Fruit fly (Drosophila melanogaster) whole organism, prepupa: ENCODE data around the gene Tg.

Source experiments
- Blimp-1 ChIP-seq: fragments of 200-800 bp; sonication (Bioruptor generic); optimal IDR thresholded peaks from 3 replicates; lab custom pipeline; 2017; ENCODE audit warnings: missing biosample characterization, missing genetic modification characterization, mild to moderate bottlenecking, moderate library complexity, missing genetic modification reagents
- CG10631 ChIP-seq: fragments of 200-800 bp; sonication (Bioruptor generic); optimal IDR thresholded peaks from 2 replicates; lab custom pipeline; 2016; ENCODE audit warnings: missing biosample characterization, missing genetic modification characterization
- CG10669 ChIP-seq: fragments of 200-800 bp; sonication (Bioruptor generic); optimal IDR thresholded peaks from 3 replicates; lab custom pipeline; 2018; ENCODE audit warnings: missing biosample characterization, mild to moderate bottlenecking, missing genetic modification characterization, moderate library complexity
- CG11762 ChIP-seq: fragments of 200-800 bp; sonication (Bioruptor generic); optimal IDR thresholded peaks from 3 replicates; lab custom pipeline; 2016; ENCODE audit warnings: missing biosample characterization, missing genetic modification characterization; ENCODE audit not compliant: insufficient read depth
- CG15336 ChIP-seq: fragments of 200-800 bp; sonication (Bioruptor generic); IDR thresholded peaks from 2 replicates; pipeline ENCODE4 v1.3.6; 2022; ENCODE audit warnings: missing biosample characterization, missing genetic modification characterization
- CG1621 ChIP-seq: fragments of 200-800 bp; sonication (Bioruptor generic); optimal IDR thresholded peaks from 3 replicates; lab custom pipeline; 2018; ENCODE audit warnings: missing biosample characterization, mild to moderate bottlenecking, missing genetic modification characterization
- CG3032 ChIP-seq: fragments of 200-800 bp; optimal IDR thresholded peaks from 2 replicates; lab custom pipeline; 2019; ENCODE audit warnings: missing biosample characterization, mild to moderate bottlenecking, missing genetic modification characterization, moderate library complexity
- CG32006 ChIP-seq: fragments of 200-800 bp; sonication (Bioruptor generic); optimal IDR thresholded peaks from 3 replicates; lab custom pipeline; 2017; ENCODE audit warnings: missing biosample characterization, mild to moderate bottlenecking, missing genetic modification characterization
- CG34406 ChIP-seq: fragments of 200-800 bp; sonication (Bioruptor generic); optimal IDR thresholded peaks from 3 replicates; lab custom pipeline; 2016; ENCODE audit warnings: missing biosample characterization, missing genetic modification characterization
- CG3919 ChIP-seq: fragments of 200-800 bp; sonication (Bioruptor generic); optimal IDR thresholded peaks from 3 replicates; lab custom pipeline; 2016; ENCODE audit warnings: missing biosample characterization, missing genetic modification characterization
- CG4318 ChIP-seq: fragments of 200-800 bp; sonication (Bioruptor generic); optimal IDR thresholded peaks from 3 replicates; lab custom pipeline; 2017; ENCODE audit warnings: missing biosample characterization, mild to moderate bottlenecking, missing genetic modification characterization
- CG6163 ChIP-seq: fragments of 200-800 bp; sonication (Bioruptor generic); IDR thresholded peaks from 3 replicates; pipeline ENCODE4 v1.3.6; 2022; ENCODE audit warnings: missing biosample characterization, missing genetic modification characterization
- CG6276 ChIP-seq: fragments of 200-800 bp; sonication (Bioruptor generic); optimal IDR thresholded peaks from 2 replicates; lab custom pipeline; 2017; ENCODE audit warnings: missing biosample characterization, mild to moderate bottlenecking, missing genetic modification characterization
- CG6792 ChIP-seq: fragments of 200-800 bp; sonication (Bioruptor generic); optimal IDR thresholded peaks from 3 replicates; lab custom pipeline; 2016; ENCODE audit warnings: missing biosample characterization, missing genetic modification characterization
- CG6808 ChIP-seq: fragments of 200-800 bp; sonication (Bioruptor generic); optimal IDR thresholded peaks from 3 replicates; lab custom pipeline; 2017; ENCODE audit warnings: missing biosample characterization, missing genetic modification characterization, mild to moderate bottlenecking, moderate library complexity, missing genetic modification reagents
- CG6854 ChIP-seq: fragments of 200-800 bp; sonication (Bioruptor generic); optimal IDR thresholded peaks from 2 replicates; lab custom pipeline; 2017; ENCODE audit warnings: missing biosample characterization, mild to moderate bottlenecking, missing genetic modification characterization
- CG7368 ChIP-seq: fragments of 200-800 bp; sonication (Bioruptor generic); optimal IDR thresholded peaks from 3 replicates; lab custom pipeline; 2016; ENCODE audit warnings: missing biosample characterization, missing genetic modification characterization
- CG8119 ChIP-seq: fragments of 200-800 bp; sonication (Bioruptor generic); IDR thresholded peaks from 3 replicates; pipeline ENCODE4 v1.3.6; 2022; ENCODE audit warnings: missing biosample characterization, missing genetic modification characterization
- CG8319 ChIP-seq: fragments of 200-800 bp; sonication (Bioruptor generic); optimal IDR thresholded peaks from 3 replicates; lab custom pipeline; 2016; ENCODE audit warnings: missing biosample characterization, missing genetic modification characterization
- CG8632 ChIP-seq: fragments of 200-800 bp; sonication (Bioruptor generic); optimal IDR thresholded peaks from 3 replicates; lab custom pipeline; 2016; ENCODE audit warnings: missing biosample characterization, missing genetic modification characterization
- CG9139 ChIP-seq: fragments of 200-800 bp; sonication (Bioruptor generic); optimal IDR thresholded peaks from 3 replicates; lab custom pipeline; 2017; ENCODE audit warnings: missing biosample characterization, mild to moderate bottlenecking, missing genetic modification characterization
- Eip75B ChIP-seq: fragments of 200-800 bp; sonication (Bioruptor generic); optimal IDR thresholded peaks from 3 replicates; lab custom pipeline; 2016; ENCODE audit warnings: missing biosample characterization, missing genetic modification characterization
- Eip78C ChIP-seq: fragments of 200-800 bp; sonication (Bioruptor generic); peaks from one replicate; lab custom pipeline; 2016; ENCODE audit warnings: missing biosample characterization, missing genetic modification characterization
- Eip93F ChIP-seq: fragments of 200-800 bp; sonication (Bioruptor generic); optimal IDR thresholded peaks from 2 replicates; lab custom pipeline; 2016; ENCODE audit warnings: missing biosample characterization, mild to moderate bottlenecking, missing genetic modification characterization
- Ets96B ChIP-seq: fragments of 200-800 bp; optimal IDR thresholded peaks from 2 replicates; lab custom pipeline; 2019; ENCODE audit warnings: missing biosample characterization, mild to moderate bottlenecking, missing genetic modification characterization, moderate library complexity
- Gug ChIP-seq: fragments of 200-800 bp; sonication (Bioruptor generic); IDR thresholded peaks from 2 replicates; pipeline ENCODE4 v1.3.6; 2022; ENCODE audit warnings: missing biosample characterization, missing genetic modification characterization
- Hr38 ChIP-seq: sonication (Bioruptor generic); optimal IDR thresholded peaks from 2 replicates; lab custom pipeline; 2016; ENCODE audit warnings: missing biosample characterization, missing genetic modification characterization
- Hr4 ChIP-seq: fragments of 200-800 bp; sonication (Bioruptor generic); optimal IDR thresholded peaks from 3 replicates; lab custom pipeline; 2016; ENCODE audit warnings: missing biosample characterization, missing genetic modification characterization
- Lpt ChIP-seq: fragments of 200-800 bp; sonication (Bioruptor generic); optimal IDR thresholded peaks from 3 replicates; lab custom pipeline; 2016; ENCODE audit warnings: missing biosample characterization, missing genetic modification characterization
- Met ChIP-seq: fragments of 200-800 bp; sonication (Bioruptor generic); optimal IDR thresholded peaks from 3 replicates; lab custom pipeline; 2016; ENCODE audit warnings: missing biosample characterization, missing genetic modification characterization
- OdsH ChIP-seq: fragments of 200-800 bp; sonication (Bioruptor generic); optimal IDR thresholded peaks from 3 replicates; lab custom pipeline; 2016; ENCODE audit warnings: missing biosample characterization, missing genetic modification characterization
- Sox102F ChIP-seq: fragments of 200-800 bp; sonication (Bioruptor generic); optimal IDR thresholded peaks from 2 replicates; lab custom pipeline; 2016; ENCODE audit warnings: missing biosample characterization, mild to moderate bottlenecking, missing genetic modification characterization
- Sox15 ChIP-seq: fragments of 200-800 bp; sonication (Bioruptor generic); optimal IDR thresholded peaks from 3 replicates; lab custom pipeline; 2016; ENCODE audit warnings: missing biosample characterization, missing genetic modification characterization
- achi ChIP-seq: fragments of 200-800 bp; sonication (Bioruptor generic); optimal IDR thresholded peaks from 3 replicates; lab custom pipeline; 2016; ENCODE audit warnings: missing biosample characterization, missing genetic modification characterization
- acj6 ChIP-seq: fragments of 200-800 bp; sonication (Bioruptor generic); optimal IDR thresholded peaks from 3 replicates; lab custom pipeline; 2016; ENCODE audit warnings: missing biosample characterization, missing genetic modification characterization
- dac ChIP-seq: fragments of 200-800 bp; sonication (Bioruptor generic); optimal IDR thresholded peaks from 2 replicates; lab custom pipeline; 2017; ENCODE audit warnings: missing biosample characterization, mild to moderate bottlenecking, missing genetic modification characterization
- dsx ChIP-seq: fragments of 200-800 bp; optimal IDR thresholded peaks from 3 replicates; lab custom pipeline; 2019; ENCODE audit warnings: missing biosample characterization, mild to moderate bottlenecking, missing genetic modification characterization, moderate library complexity; ENCODE audit not compliant: poor library complexity, severe bottlenecking
- eg ChIP-seq: fragments of 200-800 bp; sonication (Bioruptor generic); IDR thresholded peaks from 3 replicates; pipeline ENCODE4 v1.3.6; 2022; ENCODE audit warnings: missing biosample characterization, missing genetic modification characterization
- lz ChIP-seq: fragments of 200-800 bp; sonication (Bioruptor generic); optimal IDR thresholded peaks from 3 replicates; lab custom pipeline; 2016; ENCODE audit warnings: missing biosample characterization, missing genetic modification characterization
- pdm3 ChIP-seq: fragments of 200-800 bp; sonication (Bioruptor generic); optimal IDR thresholded peaks from 3 replicates; lab custom pipeline; 2016; ENCODE audit warnings: missing biosample characterization, missing genetic modification characterization
- salr ChIP-seq, 2 experiments: fragments of 200-800 bp; sonication (Bioruptor generic); optimal IDR thresholded peaks; 3 replicates each; lab custom pipeline; 2016 to 2018; ENCODE audit warnings: missing biosample characterization in 2 of 2, missing genetic modification characterization in 2 of 2, mild to moderate bottlenecking in 1 of 2
- spab ChIP-seq: fragments of 200-800 bp; sonication (Bioruptor generic); optimal IDR thresholded peaks from 2 replicates; lab custom pipeline; 2017; ENCODE audit warnings: missing biosample characterization, mild to moderate bottlenecking, missing genetic modification characterization, missing genetic modification reagents
- ss ChIP-seq, 2 experiments: fragments of 200-800 bp; sonication (Bioruptor generic); optimal IDR thresholded peaks; 2 replicates in 1 of 2; 3 replicates in 1 of 2; lab custom pipeline; 2017 to 2018; ENCODE audit warnings: mild to moderate bottlenecking in 2 of 2, missing biosample characterization in 2 of 2, missing genetic modification characterization in 2 of 2, moderate library complexity in 1 of 2
- svp ChIP-seq: fragments of 200-800 bp; sonication (Bioruptor generic); peaks from one replicate; lab custom pipeline; 2016; ENCODE audit warnings: missing biosample characterization, missing genetic modification characterization
- topi ChIP-seq: fragments of 200-800 bp; sonication (Bioruptor generic); optimal IDR thresholded peaks from 3 replicates; lab custom pipeline; 2016; ENCODE audit warnings: missing biosample characterization, missing genetic modification characterization

The Tg gene

DNA sequence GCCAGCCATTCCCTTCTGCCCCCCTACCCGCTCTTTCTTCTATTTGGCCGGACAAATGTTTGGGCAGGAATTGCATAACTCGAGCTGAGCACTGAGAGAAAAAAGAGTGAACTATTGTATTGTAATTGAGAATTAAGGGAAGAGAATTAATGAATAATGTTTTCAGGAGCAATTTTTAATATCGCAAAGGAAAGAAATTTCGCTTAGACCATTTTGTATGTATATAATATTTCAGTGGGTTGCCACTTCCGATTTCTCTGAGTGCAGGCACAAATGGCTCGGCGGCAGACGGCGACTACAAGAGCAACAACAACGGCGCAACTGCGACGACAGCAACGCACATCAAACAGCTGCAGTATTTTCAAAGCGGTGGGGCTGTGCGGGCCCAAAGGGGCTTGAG, 46.6 kb upstream of the Tg start (continued):
- TF ChIP-seq Eip75B (GFP tag; lab: Kevin White, UChicago) = peak; percentile 81
- peak; percentile 90 for TF ChIP-seq Lpt (GFP tag; lab: Kevin White, UChicago)
- peak; percentile 60 for TF ChIP-seq CG1621
- TF ChIP-seq dac = peak; percentile 71
- TF ChIP-seq CG8319 (GFP tag; lab: Kevin White, UChicago) = peak; percentile 44
- peak; percentile 46 for TF ChIP-seq CG6808 (GFP tag; lab: Kevin White, UChicago)
- peak; percentile 92 for TF ChIP-seq Eip78C (GFP tag; lab: Kevin White, UChicago)
- TF ChIP-seq OdsH = peak; percentile 86

DNA sequence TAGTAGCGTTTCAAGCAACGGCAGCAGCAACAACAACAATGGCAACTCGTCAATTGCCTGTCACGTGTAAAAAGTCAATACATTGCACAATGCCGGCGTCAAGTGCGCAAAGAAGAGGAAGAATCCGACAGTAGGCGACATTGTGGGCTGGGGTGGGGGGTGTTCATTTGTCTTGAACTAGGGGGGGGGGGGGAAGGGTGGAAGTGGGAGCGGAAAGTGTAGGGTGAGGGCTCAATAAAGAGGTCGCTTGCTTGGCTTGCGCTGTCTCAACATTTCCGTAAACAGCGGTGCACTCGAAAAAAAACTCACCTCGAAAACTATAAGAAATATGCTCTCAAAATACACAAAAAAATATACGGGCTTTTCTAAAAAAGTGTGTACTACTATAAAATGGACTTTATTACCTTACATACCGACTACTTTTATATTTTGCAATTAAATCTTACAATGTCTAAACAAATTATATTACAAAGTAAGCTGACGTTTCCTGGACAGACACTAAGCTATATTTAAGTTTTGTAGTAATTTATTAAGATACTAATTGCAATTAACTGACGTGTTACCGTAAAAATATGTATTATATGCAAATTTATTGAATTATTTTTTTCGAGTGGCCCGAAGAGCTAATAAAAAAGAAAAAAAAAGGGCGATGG, 45.3 kb upstream of the Tg start:
- TF ChIP-seq dsx (GFP tag; lab: Kevin White, UChicago) (peak; percentile 15), CG10631 (peak; percentile 42), Ets96B (tag; lab: Kevin White, UChicago) (peak; percentile 18), CG6276 (GFP tag; lab: Kevin White, UChicago) (peak; percentile 47), CG9139 (GFP tag; lab: Kevin White, UChicago) (no peak), pdm3 (GFP tag; lab: Kevin White, UChicago) (peak; percentile 36), CG6163 (GFP tag; lab: Robert Waterston, UW) (0 out of 3 replicates have a peak, but pooled peaks have one; percentile 4), eg (GFP tag; lab: Robert Waterston, UW) (peak; percentile 37; the same call in 1 of the 3 replicates), CG8119 (0 out of 3 replicates have a peak, but pooled peaks have one; percentile 34), CG32006 (peak; percentile 70), CG11762 (GFP tag; lab: Kevin White, UChicago) (no peak), topi (GFP tag; lab: Kevin White, UChicago) (peak; percentile 8), CG8319 (GFP tag; lab: Kevin White, UChicago) (no peak), Eip78C (GFP tag; lab: Kevin White, UChicago) (peak; percentile 81), CG6792 (GFP tag; lab: Kevin White, UChicago) (no peak), CG7368 (no peak), CG15336 (GFP tag; lab: Robert Waterston, UW) (peak; percentile 41), CG10669 (GFP tag; lab: Kevin White, UChicago) (peak; percentile 36), Blimp-1 (GFP tag; lab: Kevin White, UChicago) (no peak), salr (GFP tag; optimal IDR thresholded peaks at IDR 0.05; lab: Kevin White, UChicago) (peak in 1 of 2 experiments; percentile 53), CG6854 (GFP tag; lab: Kevin White, UChicago) (no peak), CG34406 (GFP tag; lab: Kevin White, UChicago) (peak; percentile 27), CG8632 (peak; percentile 16), Sox15 (GFP tag; lab: Kevin White, UChicago) (no peak), Gug (GFP tag; lab: Robert Waterston, UW) (no peak), ss (GFP tag; optimal IDR thresholded peaks at IDR 0.05; lab: Kevin White, UChicago) (no peak), svp (GFP tag; lab: Kevin White, UChicago) (no peak), CG3919 (peak; percentile 20), Eip93F (no peak), acj6 (peak; percentile 50), Sox102F (GFP tag; lab: Kevin White, UChicago) (no peak), Hr4 (peak; percentile 59), spab (peak; percentile 8), achi (GFP tag; lab: Kevin White, UChicago) (peak; percentile 34), Hr38 (GFP tag; lab: Kevin White, UChicago) (no peak), OdsH (peak; percentile 25), Met (GFP tag; lab: Kevin White, UChicago) (no peak), Eip75B (GFP tag; lab: Kevin White, UChicago) (peak; percentile 3), CG3032 (peak; percentile 28), CG4318 (GFP tag; lab: Kevin White, UChicago) (peak; percentile 40), lz (GFP tag; lab: Kevin White, UChicago) (no peak)
